Fruit fly (Drosophila melanogaster): ENCODE results near the gene CG2875.

- TF ChIP-seq rgr (GFP tag; optimal IDR thresholded peaks at IDR 0.05), result no peak
- TF ChIP-seq psq (GFP tag; optimal IDR thresholded peaks at IDR 0.05), result no peak
- TF ChIP-seq tai (GFP tag; optimal IDR thresholded peaks at IDR 0.05), result no peak
Measured at dm6 chrX:3549275-3549674, 24.1 kb downstream of the CG2875 start.
